Worm (Caenorhabditis elegans): ENCODE data around the gene ceh-48.
"Not testable (repeated sequence)": the region's sequence is repeated elsewhere in the genome, so short reads cannot be mapped to it uniquely, and the experiment has no call there.

ceh-48 gene

DNA sequence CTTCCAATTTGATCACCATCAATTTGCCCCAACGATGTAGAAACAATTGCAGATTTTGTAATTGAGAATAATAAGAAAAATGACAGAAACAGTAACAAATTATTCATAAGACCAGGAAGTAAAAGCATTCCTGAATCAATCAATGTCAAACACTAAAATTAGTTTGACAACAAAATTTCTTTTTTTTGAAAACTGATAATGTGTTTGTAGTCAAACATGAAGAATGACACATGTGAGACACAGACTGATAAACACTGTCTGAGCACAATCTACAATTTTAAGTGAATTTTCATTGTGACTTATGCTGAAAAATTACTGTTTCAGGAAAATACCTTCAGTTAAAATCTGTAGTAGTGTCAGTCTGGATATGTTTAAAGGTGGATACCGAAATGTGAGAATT lies 9.8 kb upstream of the ceh-48 start, which contains the start of the genes cest-4 and C17H12.11:
cest-4 (minus strand) TSS at position 206 of the 400 bp plus-strand sequence.
C17H12.11 (plus strand) TSS at position 256 of the 400 bp plus-strand sequence.
- TF ChIP-seq him-1 (tag; optimal IDR thresholded peaks at IDR 0.05) (no peak), W03F9.2 (tag; optimal IDR thresholded peaks at IDR 0.05) (no peak), dao-5 (tag; optimal IDR thresholded peaks at IDR 0.05) (no peak)

DNA sequence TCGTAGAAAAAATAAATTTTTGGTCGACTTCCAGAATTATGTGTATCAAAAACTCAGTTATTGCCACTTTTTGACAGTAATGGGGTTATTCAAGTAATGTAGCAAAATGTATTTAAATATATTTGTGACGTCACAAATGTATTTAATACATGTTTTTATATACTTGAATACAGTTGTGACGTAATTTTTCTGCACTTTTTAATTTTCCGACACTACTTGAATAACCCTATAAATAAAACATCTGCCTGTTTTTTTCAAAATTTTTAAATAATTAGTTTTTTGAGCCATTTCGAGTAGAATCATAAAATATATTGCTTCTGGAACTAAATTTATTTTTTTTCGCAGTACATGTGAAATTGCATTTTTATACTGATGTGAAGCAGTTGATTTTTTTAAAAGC lies 8.6 kb upstream of the ceh-48 start:
- TF ChIP-seq him-1 (tag; optimal IDR thresholded peaks at IDR 0.05) (no peak), W03F9.2 (tag; optimal IDR thresholded peaks at IDR 0.05) (no peak), dao-5 (tag; optimal IDR thresholded peaks at IDR 0.05) (no peak)

DNA sequence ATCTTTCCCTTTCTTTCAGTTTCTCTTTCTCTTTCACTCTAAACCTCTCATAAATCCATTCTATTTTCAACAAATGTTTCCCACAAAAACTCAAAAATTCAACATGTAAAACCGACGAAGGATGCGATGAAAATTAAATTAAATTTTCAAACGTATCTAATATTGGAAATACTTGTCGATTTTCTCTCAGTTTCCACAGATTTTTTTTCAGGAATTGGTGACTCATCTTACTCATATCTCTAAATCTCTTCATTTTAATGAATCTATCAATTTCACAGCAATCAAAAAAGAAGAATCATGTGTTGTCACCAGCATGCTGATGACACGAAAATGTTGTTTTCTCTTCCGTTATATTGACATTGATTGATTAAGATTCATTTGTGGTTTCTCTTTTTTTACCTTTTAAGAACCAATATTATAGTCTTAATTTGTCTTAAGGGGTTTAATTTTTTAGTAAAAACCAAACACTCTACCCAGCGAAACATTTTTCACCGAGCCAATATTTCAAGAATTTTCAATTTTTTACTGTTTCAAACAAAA lies 8.0 kb upstream of the ceh-48 start:
- TF ChIP-seq him-1 (tag; optimal IDR thresholded peaks at IDR 0.05) = no peak
- TF ChIP-seq W03F9.2 (tag; optimal IDR thresholded peaks at IDR 0.05) = no peak
- TF ChIP-seq dao-5 (tag; optimal IDR thresholded peaks at IDR 0.05) = no peak

DNA sequence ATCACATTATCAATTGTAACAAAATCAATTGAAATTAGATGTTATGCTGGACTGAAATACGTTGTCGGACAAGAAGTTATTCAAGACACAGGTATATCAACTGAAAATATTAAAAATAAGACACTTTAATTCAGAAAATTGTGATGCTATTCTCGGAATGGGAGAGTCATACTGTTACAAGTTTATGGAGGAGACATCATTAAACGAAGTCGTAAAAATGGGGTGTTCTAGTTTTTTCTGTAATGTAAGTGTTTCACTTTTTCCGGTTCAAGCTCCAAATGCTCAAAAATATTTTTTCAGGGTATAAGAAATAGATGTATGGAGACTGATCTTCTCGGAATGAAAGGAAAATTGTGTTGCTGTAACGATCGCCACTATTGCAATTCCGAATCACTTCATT lies 7.1 kb upstream of the ceh-48 start, which contains the start of gene C17H12.37:
C17H12.37 (plus strand) TSS at position 301 of the 400 bp plus-strand sequence.
- no peak for TF ChIP-seq him-1 (tag; optimal IDR thresholded peaks at IDR 0.05)
- no peak for TF ChIP-seq W03F9.2 (tag; optimal IDR thresholded peaks at IDR 0.05)
- TF ChIP-seq dao-5 (tag; optimal IDR thresholded peaks at IDR 0.05) = no peak

DNA sequence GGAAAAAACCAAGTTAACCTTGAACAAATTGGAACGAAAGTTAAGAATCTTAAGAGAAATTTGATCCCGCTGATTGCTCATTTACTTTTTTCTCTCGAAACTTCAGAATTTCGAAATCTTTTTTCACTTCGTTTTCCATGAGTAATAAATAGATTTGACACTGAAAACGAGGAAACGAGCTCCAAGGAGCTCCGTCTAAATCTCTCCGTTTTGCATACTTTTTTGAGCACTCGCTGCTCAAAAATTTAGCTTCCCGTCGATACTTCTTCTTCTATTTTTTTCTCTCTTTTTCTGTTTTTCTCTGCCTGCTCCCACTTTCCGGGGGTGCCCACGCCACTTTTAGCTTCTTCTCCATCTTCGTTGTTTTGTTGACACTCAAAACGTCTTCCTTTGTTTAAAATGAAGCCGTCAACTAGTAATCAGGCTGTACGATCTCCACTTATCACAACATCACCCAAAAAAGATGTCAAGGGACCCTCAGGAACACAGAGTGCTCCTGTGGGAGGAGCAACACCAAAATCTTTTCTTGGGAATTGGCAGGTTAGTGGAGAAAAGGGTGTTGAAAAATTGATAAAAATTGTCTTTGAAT lies 5.3 kb upstream of the ceh-48 start, which contains the start of gene C17H12.10:
C17H12.10 (plus strand) TSS at position 325 of the 589 bp plus-strand sequence.
- peak; percentile 43 for TF ChIP-seq him-1 (tag; optimal IDR thresholded peaks at IDR 0.05)
- TF ChIP-seq W03F9.2 (tag; optimal IDR thresholded peaks at IDR 0.05) = no peak

DNA sequence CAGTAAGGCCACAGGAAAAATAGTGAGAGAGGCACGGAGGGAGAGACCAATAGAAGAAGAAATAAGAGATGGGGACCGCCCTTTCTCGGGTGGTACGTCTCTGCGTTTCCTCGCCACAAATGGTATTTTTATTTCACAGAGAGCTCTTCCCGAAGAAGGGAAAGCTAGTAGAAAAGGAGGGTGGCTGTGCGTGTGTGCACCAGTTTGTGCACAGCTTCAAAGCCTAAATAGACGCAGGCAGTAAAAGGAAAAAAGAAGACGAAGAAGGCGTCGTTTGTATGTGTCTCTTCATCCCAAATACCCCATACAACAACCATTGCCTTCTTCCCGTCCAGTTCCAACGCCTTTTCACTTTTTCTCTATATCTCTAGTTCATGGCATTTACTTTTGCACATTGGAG lies 2.2 kb upstream of the ceh-48 start:
- TF ChIP-seq dao-5 (tag; optimal IDR thresholded peaks at IDR 0.05) = no peak
- TF ChIP-seq him-1 (tag; optimal IDR thresholded peaks at IDR 0.05) = peak; percentile 85

DNA sequence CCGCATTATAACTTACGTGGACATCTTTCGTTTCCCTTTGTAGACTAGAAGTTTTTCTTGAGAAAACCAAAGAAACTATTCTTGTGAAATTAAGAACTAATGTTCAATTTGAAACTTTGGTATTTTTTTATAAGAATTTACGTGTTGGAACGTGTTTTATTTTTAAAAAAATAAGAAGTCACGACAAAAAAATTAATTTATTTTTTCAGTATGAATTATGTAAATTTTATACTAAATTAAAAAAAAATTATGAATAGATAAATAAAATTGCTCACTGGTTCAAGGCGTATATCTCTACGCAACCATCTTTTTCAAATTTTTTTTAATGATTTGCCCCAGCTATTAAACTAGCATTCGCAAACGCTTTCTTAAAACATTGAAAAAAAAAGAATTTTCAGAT lies 5.6 kb downstream of the ceh-48 start, which contains the start of gene C17H12.5:
C17H12.5 (minus strand) TSS at position 101 of the 400 bp plus-strand sequence.
- no peak for TF ChIP-seq him-1 (tag; optimal IDR thresholded peaks at IDR 0.05)
- no peak for TF ChIP-seq dao-5 (tag; optimal IDR thresholded peaks at IDR 0.05)
- TF ChIP-seq W03F9.2 (tag; optimal IDR thresholded peaks at IDR 0.05) = no peak

DNA sequence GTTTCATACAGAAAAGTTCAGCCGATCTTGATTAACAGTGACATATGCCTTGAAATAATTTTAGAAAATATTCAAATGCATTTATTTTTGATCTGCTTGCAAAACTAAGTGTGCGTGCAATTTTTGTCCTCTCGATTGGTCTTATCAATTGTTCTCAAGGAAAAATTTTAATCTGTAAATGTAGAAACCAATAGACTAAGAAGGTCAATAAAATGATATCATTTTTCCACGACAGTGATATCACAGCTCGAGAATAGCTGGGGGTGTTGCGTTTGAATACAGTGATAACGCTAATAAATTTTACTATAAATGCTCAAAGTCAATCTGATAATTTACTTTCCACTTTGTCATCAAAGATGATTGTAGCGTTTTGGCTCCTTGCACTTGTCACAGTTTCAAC lies 6.5 kb downstream of the ceh-48 start, which contains the start of gene C17H12.8:
C17H12.8 (plus strand) TSS at position 335 of the 400 bp plus-strand sequence.
- TF ChIP-seq W03F9.2 (tag; optimal IDR thresholded peaks at IDR 0.05) = no peak
- TF ChIP-seq him-1 (tag; optimal IDR thresholded peaks at IDR 0.05) = no peak
- no peak for TF ChIP-seq dao-5 (tag; optimal IDR thresholded peaks at IDR 0.05)

DNA sequence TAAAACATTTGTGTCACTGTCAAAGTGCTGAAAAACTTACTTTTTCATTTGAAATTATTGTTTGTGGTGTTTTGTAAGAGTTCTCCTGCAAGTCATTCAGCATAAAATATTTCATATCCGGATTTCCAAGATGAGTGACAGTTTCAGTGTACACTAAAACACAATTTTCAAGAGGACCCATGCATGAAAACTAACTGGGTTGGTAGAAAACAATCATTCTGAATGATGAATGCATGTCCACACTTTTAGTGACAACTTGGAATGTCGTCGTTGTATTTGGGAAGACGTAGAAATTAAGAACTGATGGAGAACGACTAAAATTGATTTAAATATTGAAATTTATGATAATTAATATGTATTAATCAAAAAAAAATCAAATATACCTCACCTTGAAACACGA lies 9.8 kb downstream of the ceh-48 start:
- TF ChIP-seq him-1 (tag; optimal IDR thresholded peaks at IDR 0.05) (no peak), dao-5 (tag; optimal IDR thresholded peaks at IDR 0.05) (no peak), W03F9.2 (tag; optimal IDR thresholded peaks at IDR 0.05) (no peak)

DNA sequence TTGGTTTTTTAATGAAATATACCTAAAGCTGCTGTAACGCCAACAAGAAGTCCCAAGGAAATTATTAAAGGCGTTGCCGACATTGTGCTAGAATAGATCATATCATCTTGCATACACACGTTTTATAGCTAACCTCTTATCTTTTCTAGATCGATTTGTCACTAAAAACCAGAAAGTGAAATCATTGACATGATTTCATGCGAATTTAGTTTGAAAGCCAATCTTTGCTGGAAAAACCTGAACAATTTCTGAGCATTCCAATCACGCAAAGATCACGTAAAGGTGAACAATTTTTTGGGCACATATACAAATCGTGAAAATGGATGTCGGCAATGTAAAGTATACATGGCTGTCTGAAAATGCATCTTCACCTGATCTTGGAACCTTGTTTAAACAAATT lies 10.5 kb downstream of the ceh-48 start, which contains the start of gene C17H12.6:
C17H12.6 (minus strand) TSS at position 101 of the 400 bp plus-strand sequence.
- TF ChIP-seq W03F9.2 (tag; optimal IDR thresholded peaks at IDR 0.05) (no peak), dao-5 (tag; optimal IDR thresholded peaks at IDR 0.05) (no peak), him-1 (tag; optimal IDR thresholded peaks at IDR 0.05) (no peak)

DNA sequence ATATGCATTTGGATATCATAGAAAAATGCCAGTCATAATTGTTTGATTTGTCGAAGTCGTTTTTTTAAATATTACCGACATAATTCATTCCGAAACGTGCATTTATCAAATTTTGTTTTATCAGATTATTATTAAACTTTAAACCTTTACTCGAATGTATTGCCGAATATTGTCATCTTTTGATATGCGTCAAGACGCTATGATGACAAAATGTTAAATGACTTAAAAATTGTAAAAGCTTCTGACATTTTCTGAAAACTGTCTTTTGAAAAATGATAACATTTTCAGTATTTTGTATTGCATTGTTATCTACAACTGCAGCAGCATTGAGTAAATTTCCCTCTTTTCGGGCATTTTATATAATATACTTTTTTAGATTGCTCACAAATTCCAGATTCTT lies 12.7 kb downstream of the ceh-48 start, which contains the start of gene H20E11.3:
H20E11.3 (plus strand) TSS at position 195 of the 400 bp plus-strand sequence.
- TF ChIP-seq W03F9.2 (tag; optimal IDR thresholded peaks at IDR 0.05) (no peak), dao-5 (tag; optimal IDR thresholded peaks at IDR 0.05) (no peak), him-1 (tag; optimal IDR thresholded peaks at IDR 0.05) (no peak)

DNA sequence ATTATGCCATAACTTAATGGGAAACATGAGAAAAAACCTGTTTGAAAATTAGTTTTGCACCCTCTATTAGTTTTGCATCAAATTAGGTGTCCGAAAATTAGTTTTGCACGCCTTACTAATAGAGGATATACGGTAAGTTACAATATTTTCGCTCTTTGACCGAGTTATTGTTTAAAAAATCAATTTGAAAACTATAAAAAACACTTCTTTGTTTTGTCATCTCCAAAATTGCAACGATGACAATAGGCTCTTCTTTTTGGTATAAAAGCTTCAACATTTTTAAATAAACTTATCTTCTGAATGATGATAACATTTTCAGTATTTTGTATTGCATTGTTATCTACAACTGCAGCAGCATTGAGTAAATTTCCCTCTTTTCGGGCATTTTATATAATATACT lies 15.6 kb downstream of the ceh-48 start, which contains the start of gene H20E11.2:
H20E11.2 (plus strand) TSS at position 301 of the 400 bp plus-strand sequence.
- not testable (repeated sequence) for TF ChIP-seq him-1, dao-5, W03F9.2 (tag; optimal IDR thresholded peaks at IDR 0.05)

DNA sequence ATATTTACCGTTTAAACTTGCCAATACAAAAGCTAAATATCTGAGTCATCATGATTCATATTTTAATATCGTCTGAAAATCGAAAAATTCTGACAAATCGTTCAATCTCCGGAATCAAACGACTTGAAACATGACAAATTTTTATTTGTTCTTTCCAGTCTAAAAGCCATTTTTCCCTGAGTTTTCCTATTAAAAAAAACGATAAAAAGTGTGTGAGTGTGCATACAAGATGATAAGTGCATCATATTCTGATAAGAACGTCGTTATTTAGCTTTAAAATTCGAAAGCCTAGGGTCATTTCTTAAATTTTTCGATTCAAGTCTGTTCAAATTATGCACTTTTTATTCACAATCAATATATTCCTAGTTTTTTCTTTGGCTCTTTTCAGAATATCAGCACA lies 18.0 kb downstream of the ceh-48 start, which contains the start of gene H20E11.1:
H20E11.1 (plus strand) TSS at position 244 of the 400 bp plus-strand sequence.
- no peak for TF ChIP-seq him-1 (tag; optimal IDR thresholded peaks at IDR 0.05)
- TF ChIP-seq dao-5 (tag; optimal IDR thresholded peaks at IDR 0.05) = no peak
- TF ChIP-seq W03F9.2 (tag; optimal IDR thresholded peaks at IDR 0.05) = no peak

DNA sequence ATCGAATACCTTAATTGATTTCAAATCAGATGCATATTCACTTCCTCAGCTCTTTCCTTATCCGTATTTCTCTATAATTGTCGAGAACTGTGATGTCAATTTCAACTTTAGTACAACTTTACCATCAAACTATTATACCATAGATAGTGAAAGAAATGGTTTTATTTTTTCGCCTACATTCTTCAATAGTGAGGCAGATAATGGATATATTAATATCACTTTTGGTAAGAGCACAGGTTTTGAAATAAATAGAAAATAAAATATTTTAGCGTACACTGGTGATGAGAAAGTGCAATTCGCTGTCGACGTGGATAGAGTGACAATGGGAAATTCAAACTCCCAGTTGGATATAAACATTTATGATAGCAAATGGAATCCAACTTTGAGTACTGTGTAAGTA lies 20.3 kb downstream of the ceh-48 start:
- TF ChIP-seq W03F9.2 (tag; optimal IDR thresholded peaks at IDR 0.05) (no peak), dao-5 (tag; optimal IDR thresholded peaks at IDR 0.05) (no peak), him-1 (tag; optimal IDR thresholded peaks at IDR 0.05) (no peak)
